Worm (Caenorhabditis elegans) whole organism, L2 larva: ENCODE results near the gene srh-95.

Experiments used
- C34F6.9 ChIP-seq: fragments of 150-350 bp; optimal IDR thresholded peaks from 2 replicates; lab custom pipeline; 2014; ENCODE audit warnings: missing biosample characterization, missing genetic modification characterization
- F13H6.1 ChIP-seq: sonication (generic microtip); optimal IDR thresholded peaks from 2 replicates; lab custom pipeline; 2016; ENCODE audit warnings: missing genetic modification characterization, missing compliant biosample characterization
- R02D3.7 ChIP-seq: fragments of 150-350 bp; optimal IDR thresholded peaks from 2 replicates; lab custom pipeline; 2014; ENCODE audit warnings: missing biosample characterization, missing genetic modification characterization
- Y55F3AM.14 ChIP-seq: fragments of 200-800 bp; sonication (Bioruptor generic); optimal IDR thresholded peaks from 2 replicates; lab custom pipeline; 2018; ENCODE audit warnings: mild to moderate bottlenecking, missing genetic modification characterization, missing compliant biosample characterization
- alr-1 ChIP-seq: fragments of 150-350 bp; optimal IDR thresholded peaks from 2 replicates; lab custom pipeline; 2014; ENCODE audit warnings: missing biosample characterization, missing genetic modification characterization
- aly-2 ChIP-seq: fragments of 150-350 bp; optimal IDR thresholded peaks from 2 replicates; lab custom pipeline; 2014; ENCODE audit warnings: missing biosample characterization, missing genetic modification characterization
- blmp-1 ChIP-seq: sonication (generic microtip); optimal IDR thresholded peaks from 2 replicates; lab custom pipeline; 2017; ENCODE audit warnings: missing genetic modification characterization, mild to moderate bottlenecking, missing compliant biosample characterization, antibody characterized with exemption, moderate library complexity; ENCODE audit not compliant: insufficient read depth
- ceh-16 ChIP-seq: fragments of 150-350 bp; optimal IDR thresholded peaks from 2 replicates; lab custom pipeline; 2014; ENCODE audit warnings: missing biosample characterization, missing genetic modification characterization
- ceh-82 ChIP-seq: fragments of 150-350 bp; optimal IDR thresholded peaks from 2 replicates; lab custom pipeline; 2014; ENCODE audit warnings: missing biosample characterization, missing genetic modification characterization
- crh-2 ChIP-seq: sonication (generic microtip); optimal IDR thresholded peaks from 2 replicates; lab custom pipeline; 2017; ENCODE audit warnings: missing biosample characterization, missing genetic modification characterization
- dmd-4 ChIP-seq: sonication (generic microtip); optimal IDR thresholded peaks from 2 replicates; lab custom pipeline; 2017; ENCODE audit warnings: missing biosample characterization, missing genetic modification characterization
- egl-27 ChIP-seq: sonication (generic microtip); optimal IDR thresholded peaks from 3 replicates; lab custom pipeline; 2017; ENCODE audit warnings: missing biosample characterization, missing genetic modification reagents, missing genetic modification characterization
- elt-1 ChIP-seq: fragments of 150-350 bp; optimal IDR thresholded peaks from 2 replicates; lab custom pipeline; 2014; ENCODE audit warnings: missing biosample characterization, missing genetic modification characterization
- elt-3 ChIP-seq: sonication (generic microtip); optimal IDR thresholded peaks from 2 replicates; lab custom pipeline; 2017; ENCODE audit warnings: missing biosample characterization, missing genetic modification characterization
- fos-1 ChIP-seq: fragments of 150-350 bp; optimal IDR thresholded peaks from 2 replicates; lab custom pipeline; 2014; ENCODE audit warnings: missing biosample characterization, missing genetic modification characterization
- gmeb-1 ChIP-seq: fragments of 150-350 bp; optimal IDR thresholded peaks from 2 replicates; lab custom pipeline; 2014; ENCODE audit warnings: missing biosample characterization, missing genetic modification characterization
- lin-11 ChIP-seq: fragments of 150-350 bp; sonication (generic microtip); optimal IDR thresholded peaks from 2 replicates; lab custom pipeline; 2014; ENCODE audit warnings: missing biosample characterization, missing genetic modification characterization, inconsistent platforms, mixed read lengths
- lin-13 ChIP-seq: fragments of 150-350 bp; optimal IDR thresholded peaks from 2 replicates; lab custom pipeline; 2014; ENCODE audit warnings: missing biosample characterization, missing genetic modification reagents, missing genetic modification characterization
- mab-5 ChIP-seq: fragments of 150-350 bp; optimal IDR thresholded peaks from 2 replicates; lab custom pipeline; 2014; ENCODE audit warnings: missing biosample characterization, missing genetic modification characterization
- mdl-1 ChIP-seq, 2 experiments: fragments of 150-350 bp in 1 of 2; sonication (generic microtip) in 1 of 2; optimal IDR thresholded peaks; 2 replicates each; lab custom pipeline; 2017; ENCODE audit warnings: missing biosample characterization in 2 of 2, missing genetic modification characterization in 2 of 2
- nhr-10 ChIP-seq: sonication (generic microtip); optimal IDR thresholded peaks from 2 replicates; lab custom pipeline; 2017; ENCODE audit warnings: missing biosample characterization, missing genetic modification characterization
- nhr-129 ChIP-seq: fragments of 150-350 bp; optimal IDR thresholded peaks from 2 replicates; lab custom pipeline; 2014; ENCODE audit warnings: missing biosample characterization, missing genetic modification characterization
- nhr-21 ChIP-seq: fragments of 150-350 bp; optimal IDR thresholded peaks from 2 replicates; lab custom pipeline; 2014; ENCODE audit warnings: missing biosample characterization, missing genetic modification characterization
- nhr-237 ChIP-seq: fragments of 150-350 bp; optimal IDR thresholded peaks from 2 replicates; lab custom pipeline; 2014; ENCODE audit warnings: missing biosample characterization, missing genetic modification characterization
- nhr-25 ChIP-seq: fragments of 150-350 bp; sonication (generic microtip); optimal IDR thresholded peaks from 3 replicates; lab custom pipeline; 2014; ENCODE audit warnings: missing biosample characterization, missing genetic modification characterization
- nhr-77 ChIP-seq: fragments of 150-350 bp; optimal IDR thresholded peaks from 2 replicates; lab custom pipeline; 2014; ENCODE audit warnings: missing biosample characterization, missing genetic modification characterization
- skn-1 ChIP-seq: sonication (generic microtip); optimal IDR thresholded peaks from 2 replicates; lab custom pipeline; 2017; ENCODE audit warnings: missing biosample characterization, missing genetic modification characterization
- sma-9 ChIP-seq, 2 experiments: fragments of 150-350 bp in 1 of 2; sonication (generic microtip) in 1 of 2; optimal IDR thresholded peaks; 2 replicates each; lab custom pipeline; 2014 to 2016; ENCODE audit warnings: missing genetic modification characterization in 2 of 2, mild to moderate bottlenecking in 1 of 2, missing biosample characterization in 1 of 2, missing compliant biosample characterization in 1 of 2, missing genetic modification reagents in 1 of 2, moderate library complexity in 1 of 2
- unc-39 ChIP-seq: fragments of 150-350 bp; optimal IDR thresholded peaks from 2 replicates; lab custom pipeline; 2014; ENCODE audit warnings: missing biosample characterization, missing genetic modification characterization
- unc-55 ChIP-seq: fragments of 150-350 bp; sonication (generic microtip); optimal IDR thresholded peaks from 3 replicates; lab custom pipeline; 2014; ENCODE audit warnings: missing biosample characterization, missing genetic modification reagents, missing genetic modification characterization
- unc-62 ChIP-seq: fragments of 150-350 bp; optimal IDR thresholded peaks from 2 replicates; lab custom pipeline; 2014; ENCODE audit warnings: missing biosample characterization, missing genetic modification reagents, missing genetic modification characterization
- zag-1 ChIP-seq: fragments of 150-350 bp; optimal IDR thresholded peaks from 2 replicates; lab custom pipeline; 2014; ENCODE audit warnings: missing biosample characterization, missing genetic modification characterization
- ztf-11 ChIP-seq: sonication (generic microtip); optimal IDR thresholded peaks from 2 replicates; lab custom pipeline; 2017; ENCODE audit warnings: missing biosample characterization, missing genetic modification characterization
- ztf-4 ChIP-seq: fragments of 150-350 bp; optimal IDR thresholded peaks from 2 replicates; lab custom pipeline; 2014; ENCODE audit warnings: missing biosample characterization, missing genetic modification characterization

srh-95 gene

ce11 chrV:16258142-16258541, 11.5 kb downstream of the srh-95 start, which contains the start of gene nhr-218:
TSS of gene nhr-218 (plus strand) at chrV:16258442.
- TF ChIP-seq elt-1 (tag; lab: Kevin White, UChicago) = no peak
- TF ChIP-seq zag-1 (tag; lab: Kevin White, UChicago) = no peak
- no peak for TF ChIP-seq nhr-237 (tag; lab: Kevin White, UChicago)
- no peak for TF ChIP-seq sma-9 (GFP tag; optimal IDR thresholded peaks at IDR 0.05; lab: Kevin White, UChicago)
- no peak for TF ChIP-seq sma-9 (tag; optimal IDR thresholded peaks at IDR 0.05; lab: Kevin White, UChicago)
- TF ChIP-seq ztf-11 = no peak
- no peak for TF ChIP-seq nhr-10 (tag; lab: Kevin White, UChicago)
- TF ChIP-seq ceh-82 (tag; lab: Kevin White, UChicago) = no peak
- TF ChIP-seq nhr-77 = no peak
- TF ChIP-seq elt-3 = no peak
- no peak for TF ChIP-seq gmeb-1 (tag; lab: Kevin White, UChicago)
- no peak for TF ChIP-seq nhr-129
- TF ChIP-seq ceh-16 = no peak
- TF ChIP-seq aly-2 (tag; lab: Kevin White, UChicago) = no peak

- TF ChIP-seq nhr-21 (tag; lab: Kevin White, UChicago) = no peak
- no peak for TF ChIP-seq zag-1 (tag; lab: Kevin White, UChicago)
- TF ChIP-seq R02D3.7 = no peak
Observed at ce11 chrV:16259684-16260083, 13.0 kb downstream of the srh-95 start, which contains the start of gene nhr-127. TSS of gene nhr-127 (plus strand) at chrV:16259984.

- TF ChIP-seq mab-5 (tag; lab: Kevin White, UChicago) (no peak), C34F6.9 (tag; lab: Kevin White, UChicago) (no peak), nhr-129 (no peak), F13H6.1 (tag; lab: Kevin White, UChicago) (no peak), blmp-1 (tag; lab: Kevin White, UChicago) (no peak), zag-1 (tag; lab: Kevin White, UChicago) (no peak), Y55F3AM.14 (GFP tag; lab: Kevin White, UChicago) (no peak), unc-39 (no peak), ztf-11 (no peak), sma-9 (GFP tag; optimal IDR thresholded peaks at IDR 0.05; lab: Kevin White, UChicago) (no peak), sma-9 (tag; optimal IDR thresholded peaks at IDR 0.05; lab: Kevin White, UChicago) (no peak), unc-62 (GFP tag; lab: Kevin White, UChicago) (no peak), fos-1 (tag; lab: Kevin White, UChicago) (no peak), crh-2 (tag; lab: Kevin White, UChicago) (no peak), skn-1 (tag; lab: Kevin White, UChicago) (no peak), aly-2 (tag; lab: Kevin White, UChicago) (no peak), dmd-4 (tag; lab: Kevin White, UChicago) (no peak), nhr-25 (no peak), elt-1 (tag; lab: Kevin White, UChicago) (no peak), alr-1 (tag; lab: Kevin White, UChicago) (no peak)
- TF ChIP-seq, all 48 proteins: peak for 0
Observed at ce11 chrV:16266514-16266913, 19.8 kb downstream of the srh-95 start, which contains the start of gene T13F3.4. TSS of gene T13F3.4 (minus strand) at chrV:16266614.

ce11 chrV:16269556-16269955, 22.9 kb downstream of the srh-95 start, which contains the start of the genes fbxa-2 and T13F3.8:
TSS of gene fbxa-2 (minus strand) at chrV:16269656.
TSS of gene T13F3.8 (plus strand) at chrV:16269800.
- no peak for TF ChIP-seq mdl-1 (tag; optimal IDR thresholded peaks at IDR 0.05; lab: Kevin White, UChicago)
- TF ChIP-seq nhr-129 = no peak
- no peak for TF ChIP-seq ztf-4 (tag; lab: Kevin White, UChicago)
- TF ChIP-seq lin-11 (tag; lab: Kevin White, UChicago) = no peak
- TF ChIP-seq ceh-16 = no peak

ce11 chrV:16271121-16271520, 24.4 kb downstream of the srh-95 start, which contains the start of gene T13F3.6:
TSS of gene T13F3.6 (minus strand) at chrV:16271221.
- TF ChIP-seq ceh-16 (no peak), lin-13 (GFP tag; lab: Kevin White, UChicago) (no peak), ztf-11 (no peak), unc-55 (GFP tag; lab: Kevin White, UChicago) (no peak), elt-3 (no peak), nhr-77 (no peak), mab-5 (tag; lab: Kevin White, UChicago) (no peak), nhr-237 (tag; lab: Kevin White, UChicago) (no peak), egl-27 (tag; lab: Kevin White, UChicago) (no peak), nhr-21 (tag; lab: Kevin White, UChicago) (no peak), zag-1 (tag; lab: Kevin White, UChicago) (no peak), elt-1 (tag; lab: Kevin White, UChicago) (no peak)
